Fruit fly (Drosophila melanogaster): Measurements from ENCODE around the gene Brd7-9.

Gene Brd7-9

DNA sequence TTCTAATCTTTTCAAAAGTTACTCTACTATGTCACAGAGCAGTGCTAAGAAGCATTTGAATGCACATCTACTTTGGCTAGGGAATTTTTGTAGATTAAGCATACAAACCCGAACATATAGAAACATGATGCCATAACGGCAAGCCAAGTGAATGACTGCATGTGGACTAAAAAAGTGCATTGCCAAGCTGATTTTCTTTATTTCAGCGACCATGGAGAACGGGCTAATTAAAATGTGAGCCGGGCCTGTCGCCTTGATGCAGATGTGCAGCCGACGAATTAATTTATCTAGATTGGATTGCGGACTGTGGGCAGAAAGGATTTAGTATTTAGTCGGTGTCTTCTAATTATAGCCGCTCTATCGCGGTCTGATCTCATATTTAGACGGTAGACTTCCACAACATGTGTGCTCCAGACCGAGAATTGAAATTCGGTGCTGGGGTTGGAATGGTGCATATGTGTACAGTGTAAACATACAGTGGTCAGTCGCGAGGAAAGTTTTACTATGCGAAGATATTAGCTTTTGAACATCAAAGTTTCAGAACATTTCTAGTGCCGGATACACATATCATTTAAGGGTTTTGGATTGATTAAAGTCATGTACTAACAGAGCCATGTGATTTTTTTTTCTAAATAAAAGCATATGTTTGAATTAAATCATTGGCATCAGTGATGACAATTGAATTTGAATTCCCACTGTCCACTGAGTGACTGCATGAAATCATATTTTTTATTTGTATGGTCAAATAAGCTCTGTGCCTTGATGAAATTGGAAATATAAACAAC, 30.1 kb downstream of the Brd7-9 start:
- no peak for TF ChIP-seq CG8478 (optimal IDR thresholded peaks at IDR 0.05)
- TF ChIP-seq CTCF (optimal IDR thresholded peaks at IDR 0.05), result no peak

DNA sequence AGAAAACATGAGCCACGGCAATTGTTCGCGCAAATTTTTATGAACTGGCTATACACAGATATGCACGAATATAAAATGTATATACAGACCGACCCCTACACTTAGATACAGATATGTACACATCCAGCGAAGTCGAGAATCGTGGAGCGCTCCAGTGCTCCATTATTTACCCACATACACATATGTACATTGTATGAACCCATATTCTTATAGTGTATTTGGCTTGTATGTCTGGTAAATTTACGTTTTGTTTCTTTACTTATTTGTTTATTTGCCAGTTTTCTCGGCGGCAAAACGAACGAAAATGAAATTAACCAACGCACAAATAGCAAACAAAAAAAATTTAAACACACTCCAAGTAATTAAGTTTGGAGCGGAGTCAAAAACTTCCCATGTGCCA, 30.7 kb downstream of the Brd7-9 start:
- TF ChIP-seq CG8478 (optimal IDR thresholded peaks at IDR 0.05), result no peak

DNA sequence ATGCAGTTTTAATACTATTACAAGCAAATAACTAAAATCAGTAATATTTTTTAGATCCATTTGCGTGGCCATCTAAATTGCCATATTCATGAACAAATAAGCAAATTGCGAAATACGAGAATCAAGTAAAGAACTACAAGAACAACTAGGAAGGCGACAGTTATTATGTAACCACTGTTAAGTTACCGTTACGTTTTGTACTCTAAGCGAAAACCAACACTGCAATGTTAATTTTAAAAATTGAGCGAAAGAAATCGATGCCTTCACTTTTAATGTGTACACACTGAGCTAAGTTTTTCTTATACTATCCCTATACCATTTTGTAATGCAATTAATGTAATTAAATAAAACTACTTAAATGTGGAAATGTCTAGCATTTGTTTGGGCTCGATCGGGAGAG, 37.7 kb downstream of the Brd7-9 start:
- TF ChIP-seq CTCF (optimal IDR thresholded peaks at IDR 0.05) (no peak), CG8478 (optimal IDR thresholded peaks at IDR 0.05) (no peak)

DNA sequence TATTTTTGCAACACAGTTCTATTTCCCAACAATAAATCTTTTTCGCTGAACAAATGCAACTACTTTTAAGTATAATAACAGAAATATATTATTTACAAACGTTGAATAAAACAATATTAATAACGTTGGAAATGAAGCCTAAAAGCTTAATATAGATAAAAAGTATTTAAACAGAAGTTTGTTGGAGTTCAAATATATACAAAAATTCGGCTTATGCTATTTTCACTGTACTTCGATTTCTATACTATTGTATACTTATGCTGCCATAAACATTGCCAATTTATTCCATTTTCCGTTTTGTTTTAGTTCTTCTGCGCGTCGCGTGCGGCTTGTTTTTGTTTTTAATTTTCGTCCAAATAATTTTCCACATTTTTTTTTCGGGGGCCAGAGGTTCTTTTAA, 38.2 kb downstream of the Brd7-9 start, which contains the start of gene CG7115:
CG7115 (plus strand) TSS at position 301 of the 400 bp plus-strand sequence.
- TF ChIP-seq CTCF (optimal IDR thresholded peaks at IDR 0.05) (no peak), CG8478 (optimal IDR thresholded peaks at IDR 0.05) (no peak)

DNA sequence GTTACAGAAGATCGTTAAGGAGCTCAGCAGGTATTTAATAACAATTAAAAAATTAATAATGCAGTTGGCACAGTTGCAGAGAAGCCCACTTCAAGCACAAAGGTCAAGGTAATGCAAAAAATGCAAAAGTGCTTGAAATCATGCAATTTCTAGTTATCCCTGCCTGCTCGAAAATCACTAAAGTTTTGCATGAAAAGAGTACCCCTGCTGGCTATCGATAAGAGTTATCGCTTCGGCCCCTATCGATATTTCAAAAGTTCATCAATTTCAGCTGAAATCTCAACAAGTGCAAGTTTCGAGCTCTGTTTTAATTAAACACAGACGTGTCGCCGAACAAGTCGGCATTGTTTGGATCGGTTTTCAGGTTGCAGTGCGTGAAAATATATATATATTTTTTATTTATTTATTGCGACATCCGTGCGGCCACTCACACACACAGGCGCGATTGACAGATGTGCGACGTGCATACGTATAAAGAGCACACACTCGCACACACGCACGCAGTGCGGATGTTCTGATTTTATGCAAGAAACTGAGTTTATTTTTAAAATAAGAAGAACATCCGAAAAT, 38.7 kb downstream of the Brd7-9 start:
- TF ChIP-seq CG8478 (optimal IDR thresholded peaks at IDR 0.05) (no peak), CTCF (optimal IDR thresholded peaks at IDR 0.05) (no peak)

DNA sequence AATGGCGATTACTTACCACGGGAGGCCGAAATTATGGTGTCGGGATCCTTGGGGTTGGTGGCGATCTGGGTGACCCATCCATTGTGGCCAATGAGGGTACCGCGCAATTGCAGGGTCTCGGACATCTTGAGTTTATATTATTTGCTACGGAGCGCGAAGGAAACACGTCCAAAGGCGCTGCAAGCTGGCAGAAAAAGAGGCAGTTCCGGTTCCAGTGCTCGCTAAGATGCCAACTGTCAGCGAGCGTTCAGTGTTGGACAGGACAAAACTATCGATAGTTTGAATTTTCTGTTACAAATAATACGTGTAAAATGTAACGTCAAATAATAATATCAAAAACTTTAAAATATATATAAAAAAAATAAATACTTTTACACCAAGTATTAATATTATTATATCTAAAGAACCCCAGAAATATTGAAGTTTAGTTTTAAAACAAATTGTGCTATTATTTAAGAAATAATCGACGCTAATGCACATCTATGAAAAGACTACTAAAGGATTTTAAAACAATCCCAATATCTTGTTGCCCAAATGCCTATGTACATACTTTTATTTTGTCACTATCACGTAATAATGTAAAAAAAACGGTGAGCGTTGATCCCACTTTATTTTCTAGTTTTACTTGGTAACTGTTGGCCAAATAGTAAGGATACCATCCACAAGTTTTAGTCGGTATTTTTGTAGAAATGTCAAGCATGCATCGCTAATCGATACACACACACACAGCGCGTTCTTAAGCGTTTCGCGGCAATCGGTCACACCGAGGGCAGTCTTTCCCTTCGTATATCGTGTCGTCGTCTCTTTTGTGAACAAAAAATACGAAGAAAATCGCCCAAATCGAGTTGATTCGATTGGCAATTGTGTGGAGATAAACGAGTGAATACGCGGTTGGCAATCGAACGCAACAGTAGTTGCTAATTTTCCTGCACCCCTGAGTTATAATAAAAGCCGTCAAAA, 44.7 kb downstream of the Brd7-9 start, which contains the start of the genes Rack1 and mts:
Rack1 (minus strand) TSS at position 271 of the 960 bp plus-strand sequence.
mts (plus strand) TSS at position 606 of the 960 bp plus-strand sequence.
- TF ChIP-seq CTCF (optimal IDR thresholded peaks at IDR 0.05), result peak in 1 of 2 experiments; percentile 22
- no peak for TF ChIP-seq CG8478 (optimal IDR thresholded peaks at IDR 0.05)

DNA sequence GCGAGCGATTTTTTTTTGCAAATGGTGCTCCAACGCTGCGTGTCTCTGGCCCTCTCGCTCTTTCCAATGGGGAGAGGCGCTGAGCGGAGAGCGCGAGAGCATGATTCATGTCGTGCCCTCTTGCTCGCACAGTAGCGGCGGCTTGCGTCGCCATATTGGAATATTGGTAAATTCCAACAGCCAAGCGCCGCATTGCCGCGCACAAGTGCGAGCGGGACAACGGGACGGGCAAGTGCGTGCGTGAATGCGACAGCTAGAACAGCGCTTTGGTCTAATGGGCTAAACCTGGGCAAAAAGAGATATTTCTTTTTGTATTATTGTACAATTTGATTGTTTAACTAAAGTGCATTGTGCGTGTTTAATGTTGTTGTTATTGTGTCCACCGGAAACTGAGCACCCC, 45.6 kb downstream of the Brd7-9 start:
- TF ChIP-seq CTCF (optimal IDR thresholded peaks at IDR 0.05) (peak; percentile 22 to 60), CG8478 (optimal IDR thresholded peaks at IDR 0.05) (no peak)

DNA sequence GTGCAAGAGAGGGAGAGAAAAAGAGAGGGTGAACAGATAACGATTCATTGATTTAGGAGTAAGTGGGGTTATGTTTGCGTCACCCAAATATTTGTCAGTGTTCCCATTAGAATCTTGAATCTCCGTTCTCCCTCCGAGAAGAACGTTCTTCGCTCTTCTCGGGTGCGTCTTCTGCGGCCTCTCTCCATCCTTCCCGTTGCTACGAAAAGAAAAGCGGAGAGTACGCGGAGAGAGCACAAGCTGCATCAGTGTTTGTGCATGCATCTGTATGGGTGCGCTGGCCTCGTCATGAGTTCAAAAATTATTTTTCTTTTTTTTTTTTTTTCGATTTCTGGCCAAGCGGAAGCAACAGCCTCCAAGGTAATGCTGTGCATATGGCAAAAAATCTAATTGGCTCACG, 46.2 kb downstream of the Brd7-9 start:
- TF ChIP-seq CTCF (optimal IDR thresholded peaks at IDR 0.05), result no peak
- no peak for TF ChIP-seq CG8478 (optimal IDR thresholded peaks at IDR 0.05)

DNA sequence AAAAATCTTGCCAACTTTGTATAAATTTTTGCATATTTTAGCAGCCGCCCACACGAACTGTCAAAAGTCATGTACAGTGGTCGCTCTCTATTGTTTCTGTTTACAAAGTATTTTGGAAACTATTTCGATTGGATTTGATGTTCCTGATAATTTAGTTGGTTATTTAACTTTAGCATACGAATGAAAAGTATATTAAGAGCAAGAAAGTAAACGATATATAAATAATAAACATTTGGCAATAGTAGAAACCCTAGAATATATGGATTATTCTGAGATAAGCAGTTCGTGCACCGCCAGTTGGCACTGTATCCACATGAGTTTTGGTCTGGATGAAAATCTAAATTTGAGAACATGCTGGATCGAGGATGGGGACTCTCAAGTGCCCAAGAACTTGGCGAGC, 50.6 kb downstream of the Brd7-9 start:
- TF ChIP-seq CG8478 (optimal IDR thresholded peaks at IDR 0.05), result no peak
- no peak for TF ChIP-seq CTCF (optimal IDR thresholded peaks at IDR 0.05)

DNA sequence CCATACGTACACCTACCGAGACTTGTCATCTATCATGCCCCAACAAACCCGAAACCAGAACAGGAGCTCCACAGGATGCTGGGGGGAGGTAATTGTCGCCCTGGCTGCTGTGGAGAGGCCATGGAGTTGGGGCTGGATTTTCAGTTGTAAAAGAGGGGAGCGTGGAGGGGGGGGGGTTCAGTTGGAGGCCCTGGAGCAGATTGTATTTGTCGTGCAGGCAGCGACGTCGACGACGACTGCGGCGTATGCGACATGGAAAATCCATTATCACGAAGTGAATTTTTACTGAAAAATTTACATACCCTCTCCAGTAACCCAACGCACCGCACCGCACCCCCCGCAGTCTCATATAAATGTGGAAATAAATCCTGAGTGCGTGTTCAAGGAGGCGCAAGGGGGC, 51.0 kb downstream of the Brd7-9 start:
- TF ChIP-seq CTCF (optimal IDR thresholded peaks at IDR 0.05) (no peak), CG8478 (optimal IDR thresholded peaks at IDR 0.05) (no peak)
